Fruit fly (Drosophila melanogaster) whole organism, embryonic: ENCODE data around the gene Adgf-C.

ENCODE experiments used
- Blimp-1 ChIP-seq: fragments of 200-800 bp; sonication (Bioruptor generic); optimal IDR thresholded peaks from 3 replicates; lab custom pipeline; 2018; ENCODE audit warnings: missing biosample characterization, missing genetic modification characterization, mild to moderate bottlenecking, moderate library complexity, missing genetic modification reagents
- BtbVII ChIP-seq: fragments of 200-800 bp; sonication (Bioruptor generic); optimal IDR thresholded peaks from 3 replicates; lab custom pipeline; 2017; ENCODE audit warnings: missing biosample characterization, mild to moderate bottlenecking, missing genetic modification characterization
- CG11695 ChIP-seq: fragments of 200-800 bp; sonication (Bioruptor generic); IDR thresholded peaks from 3 replicates; pipeline ENCODE4 v1.3.6; 2022; ENCODE audit warnings: missing biosample characterization, missing genetic modification characterization
- CG11696 ChIP-seq: fragments of 200-800 bp; sonication (Bioruptor generic); IDR thresholded peaks from 2 replicates; pipeline ENCODE4 v1.3.6; 2022; ENCODE audit warnings: missing biosample characterization, missing genetic modification characterization
- CG12744 ChIP-seq: fragments of 200-800 bp; sonication (Bioruptor generic); optimal IDR thresholded peaks from 2 replicates; lab custom pipeline; 2016; ENCODE audit warnings: missing biosample characterization, missing genetic modification characterization
- CG13123 ChIP-seq: fragments of 200-800 bp; sonication (Bioruptor generic); optimal IDR thresholded peaks from 2 replicates; lab custom pipeline; 2016; ENCODE audit warnings: missing biosample characterization, missing genetic modification characterization
- CG14441 ChIP-seq: fragments of 200-800 bp; sonication (Bioruptor generic); IDR thresholded peaks from 2 replicates; pipeline ENCODE4 v1.3.6; 2022; ENCODE audit warnings: missing biosample characterization, missing genetic modification characterization
- CG14710 ChIP-seq: fragments of 200-800 bp; sonication (Bioruptor generic); optimal IDR thresholded peaks from 3 replicates; lab custom pipeline; 2019; ENCODE audit warnings: missing biosample characterization, mild to moderate bottlenecking, missing genetic modification characterization, moderate library complexity
- CG15269 ChIP-seq: fragments of 200-800 bp; sonication (Bioruptor generic); optimal IDR thresholded peaks from 2 replicates; lab custom pipeline; 2018; ENCODE audit warnings: missing biosample characterization, mild to moderate bottlenecking, missing genetic modification characterization, moderate library complexity
- CG1529 ChIP-seq: fragments of 200-800 bp; sonication (Bioruptor generic); optimal IDR thresholded peaks from 3 replicates; lab custom pipeline; 2018; ENCODE audit warnings: missing biosample characterization, missing genetic modification characterization
- CG15514 ChIP-seq: fragments of 200-800 bp; sonication (Bioruptor generic); optimal IDR thresholded peaks from 3 replicates; lab custom pipeline; 2017; ENCODE audit warnings: missing biosample characterization, missing genetic modification characterization, mild to moderate bottlenecking, moderate library complexity, missing genetic modification reagents
- CG2202 ChIP-seq: fragments of 200-800 bp; sonication (Bioruptor generic); optimal IDR thresholded peaks from 2 replicates; lab custom pipeline; 2018; ENCODE audit warnings: missing biosample characterization, mild to moderate bottlenecking, missing genetic modification characterization
- CG2889 ChIP-seq: fragments of 200-800 bp; sonication (Bioruptor generic); IDR thresholded peaks from 3 replicates; pipeline ENCODE4 v1.3.6; 2022; ENCODE audit warnings: missing biosample characterization, missing genetic modification characterization
- CG33557 ChIP-seq: fragments of 200-800 bp; sonication (Bioruptor generic); optimal IDR thresholded peaks from 2 replicates; lab custom pipeline; 2019; ENCODE audit warnings: missing biosample characterization, mild to moderate bottlenecking, missing genetic modification characterization, moderate library complexity
- CG34224 ChIP-seq: fragments of 200-800 bp; sonication (Bioruptor generic); IDR thresholded peaks from 3 replicates; pipeline ENCODE4 v1.3.6; 2022; ENCODE audit warnings: missing biosample characterization, missing genetic modification characterization; ENCODE audit not compliant: partially characterized antibody
- CG4424 ChIP-seq: fragments of 200-800 bp; sonication (Bioruptor generic); optimal IDR thresholded peaks from 3 replicates; lab custom pipeline; 2016; ENCODE audit warnings: missing biosample characterization, missing genetic modification characterization
- CG4707 ChIP-seq: fragments of 200-800 bp; sonication (Bioruptor generic); optimal IDR thresholded peaks from 2 replicates; lab custom pipeline; 2018; ENCODE audit warnings: missing biosample characterization, mild to moderate bottlenecking, missing genetic modification characterization, moderate library complexity
- CG4730 ChIP-seq: fragments of 200-800 bp; sonication (Bioruptor generic); IDR thresholded peaks from 2 replicates; pipeline ENCODE4 v1.3.6; 2022; ENCODE audit warnings: missing biosample characterization, missing genetic modification characterization
- CG6765 ChIP-seq: fragments of 200-800 bp; sonication (Bioruptor generic); optimal IDR thresholded peaks from 3 replicates; lab custom pipeline; 2017; ENCODE audit warnings: missing biosample characterization, mild to moderate bottlenecking, missing genetic modification characterization
- CG7271 ChIP-seq: fragments of 200-800 bp; sonication (Bioruptor generic); optimal IDR thresholded peaks from 2 replicates; lab custom pipeline; 2018; ENCODE audit warnings: missing biosample characterization, mild to moderate bottlenecking, missing genetic modification characterization, moderate library complexity
- CG7745 ChIP-seq: fragments of 200-800 bp; sonication (Bioruptor generic); optimal IDR thresholded peaks from 2 replicates; lab custom pipeline; 2018; ENCODE audit warnings: missing biosample characterization, mild to moderate bottlenecking, missing genetic modification characterization, moderate library complexity
- CG8765 ChIP-seq: fragments of 200-800 bp; sonication (Bioruptor generic); IDR thresholded peaks from 2 replicates; pipeline ENCODE4 v1.3.6; 2022; ENCODE audit warnings: missing biosample characterization, missing genetic modification characterization
- CG8944 ChIP-seq: fragments of 200-800 bp; sonication (Bioruptor generic); optimal IDR thresholded peaks from 3 replicates; lab custom pipeline; 2016; ENCODE audit warnings: missing biosample characterization, missing genetic modification characterization
- CrebB ChIP-seq: fragments of 200-800 bp; sonication (Bioruptor generic); optimal IDR thresholded peaks from 3 replicates; lab custom pipeline; 2018; ENCODE audit warnings: missing biosample characterization, mild to moderate bottlenecking, missing genetic modification characterization
- Dp ChIP-seq: fragments of 200-800 bp; sonication (Bioruptor generic); optimal IDR thresholded peaks from 2 replicates; lab custom pipeline; 2018; ENCODE audit warnings: missing biosample characterization, mild to moderate bottlenecking, missing genetic modification characterization, moderate library complexity
- Ets65A ChIP-seq: fragments of 200-800 bp; sonication (Bioruptor generic); peaks from one replicate; lab custom pipeline; 2016; ENCODE audit warnings: missing biosample characterization, missing genetic modification characterization
- H2.0 ChIP-seq: fragments of 200-800 bp; sonication (Bioruptor generic); IDR thresholded peaks from 2 replicates; pipeline ENCODE4 v1.3.6; 2022; ENCODE audit warnings: missing biosample characterization, missing genetic modification characterization
- Hr39 ChIP-seq: fragments of >200 bp; optimal IDR thresholded peaks from 2 replicates; lab custom pipeline; 2017
- Optix ChIP-seq: fragments of 200-800 bp; sonication (Bioruptor generic); IDR thresholded peaks from 3 replicates; pipeline ENCODE4 v1.3.6; 2022; ENCODE audit warnings: missing biosample characterization, missing genetic modification characterization
- Sin3A ChIP-seq: fragments of >200 bp; optimal IDR thresholded peaks from 2 replicates; lab custom pipeline; 2018
- caup ChIP-seq: fragments of 200-800 bp; sonication (Bioruptor generic); optimal IDR thresholded peaks from 3 replicates; lab custom pipeline; 2017; ENCODE audit warnings: missing biosample characterization, mild to moderate bottlenecking, missing genetic modification characterization, moderate library complexity; ENCODE audit not compliant: severe bottlenecking
- cg ChIP-seq: fragments of 200-800 bp; sonication (Bioruptor generic); optimal IDR thresholded peaks from 3 replicates; lab custom pipeline; 2019; ENCODE audit warnings: missing biosample characterization, mild to moderate bottlenecking, missing genetic modification characterization, moderate library complexity
- crc ChIP-seq: fragments of 200-800 bp; sonication (Bioruptor generic); optimal IDR thresholded peaks from 2 replicates; lab custom pipeline; 2016; ENCODE audit warnings: missing biosample characterization, missing genetic modification characterization
- crp ChIP-seq, 2 experiments: fragments of 200-800 bp; sonication (Bioruptor generic); optimal IDR thresholded peaks; 2 replicates in 1 of 2; 3 replicates in 1 of 2; lab custom pipeline; 2017; ENCODE audit warnings: missing biosample characterization in 2 of 2, missing genetic modification characterization in 2 of 2, mild to moderate bottlenecking in 1 of 2, moderate library complexity in 1 of 2
- dm ChIP-seq: fragments of 200-800 bp; sonication (Bioruptor generic); optimal IDR thresholded peaks from 3 replicates; lab custom pipeline; 2016; ENCODE audit warnings: missing biosample characterization, missing genetic modification characterization
- gcm ChIP-seq: fragments of 200-800 bp; sonication (Bioruptor generic); optimal IDR thresholded peaks from 2 replicates; lab custom pipeline; 2019; ENCODE audit warnings: missing biosample characterization, mild to moderate bottlenecking, missing genetic modification characterization, moderate library complexity
- gfzf ChIP-seq: fragments of 200-800 bp; sonication (Bioruptor generic); optimal IDR thresholded peaks from 2 replicates; lab custom pipeline; 2016; ENCODE audit warnings: missing biosample characterization, mild to moderate bottlenecking, missing genetic modification characterization, moderate library complexity
- jumu ChIP-seq: fragments of 200-800 bp; sonication (Bioruptor generic); optimal IDR thresholded peaks from 3 replicates; lab custom pipeline; 2016; ENCODE audit warnings: missing biosample characterization, missing genetic modification characterization
- mam ChIP-seq: fragments of 200-800 bp; sonication (Bioruptor generic); optimal IDR thresholded peaks from 3 replicates; lab custom pipeline; 2016; ENCODE audit warnings: missing biosample characterization, missing genetic modification characterization
- odd ChIP-seq: fragments of 200-800 bp; sonication (Bioruptor generic); optimal IDR thresholded peaks from 2 replicates; lab custom pipeline; 2017; ENCODE audit warnings: missing biosample characterization, mild to moderate bottlenecking, missing genetic modification characterization
- pho ChIP-seq: fragments of 200-800 bp; sonication (Bioruptor generic); optimal IDR thresholded peaks from 2 replicates; lab custom pipeline; 2016; ENCODE audit warnings: missing biosample characterization, missing genetic modification characterization
- prd ChIP-seq, 3 experiments: fragments of >200 bp in 2 of 3; fragments of 200-800 bp in 1 of 3; sonication (Bioruptor generic) in 1 of 3; optimal IDR thresholded peaks in 2 of 3; IDR thresholded peaks in 1 of 3; 2 replicates in 2 of 3; 3 replicates in 1 of 3; pipeline versions ENCODE4 v1.3.6 to Lab custom; 2017 to 2022; ENCODE audit warnings: missing biosample characterization in 1 of 3, missing genetic modification characterization in 1 of 3
- row ChIP-seq: fragments of 200-800 bp; sonication (Bioruptor generic); IDR thresholded peaks from 3 replicates; pipeline ENCODE4 v1.3.6; 2022; ENCODE audit warnings: missing biosample characterization, missing genetic modification characterization
- sim ChIP-seq: fragments of 200-800 bp; sonication (Bioruptor generic); IDR thresholded peaks from 2 replicates; pipeline ENCODE4 v1.3.6; 2022; ENCODE audit warnings: missing biosample characterization, missing genetic modification characterization
- sna ChIP-seq: fragments of 200-800 bp; sonication (Bioruptor generic); IDR thresholded peaks from 2 replicates; pipeline ENCODE4 v1.3.6; 2022; ENCODE audit warnings: missing biosample characterization, missing genetic modification characterization; ENCODE audit not compliant: partially characterized antibody
- sr ChIP-seq: fragments of 200-800 bp; sonication (Bioruptor generic); IDR thresholded peaks from 3 replicates; pipeline ENCODE4 v1.3.6; 2022; ENCODE audit warnings: missing biosample characterization, missing genetic modification characterization
- toy ChIP-seq: fragments of 200-800 bp; sonication (Bioruptor generic); IDR thresholded peaks from 2 replicates; pipeline ENCODE4 v1.3.6; 2022; ENCODE audit warnings: missing biosample characterization, missing genetic modification characterization
- unpg ChIP-seq: fragments of 200-800 bp; sonication (Bioruptor generic); optimal IDR thresholded peaks from 3 replicates; lab custom pipeline; 2018; ENCODE audit warnings: missing biosample characterization, mild to moderate bottlenecking, missing genetic modification characterization, moderate library complexity

Adgf-C gene

DNA sequence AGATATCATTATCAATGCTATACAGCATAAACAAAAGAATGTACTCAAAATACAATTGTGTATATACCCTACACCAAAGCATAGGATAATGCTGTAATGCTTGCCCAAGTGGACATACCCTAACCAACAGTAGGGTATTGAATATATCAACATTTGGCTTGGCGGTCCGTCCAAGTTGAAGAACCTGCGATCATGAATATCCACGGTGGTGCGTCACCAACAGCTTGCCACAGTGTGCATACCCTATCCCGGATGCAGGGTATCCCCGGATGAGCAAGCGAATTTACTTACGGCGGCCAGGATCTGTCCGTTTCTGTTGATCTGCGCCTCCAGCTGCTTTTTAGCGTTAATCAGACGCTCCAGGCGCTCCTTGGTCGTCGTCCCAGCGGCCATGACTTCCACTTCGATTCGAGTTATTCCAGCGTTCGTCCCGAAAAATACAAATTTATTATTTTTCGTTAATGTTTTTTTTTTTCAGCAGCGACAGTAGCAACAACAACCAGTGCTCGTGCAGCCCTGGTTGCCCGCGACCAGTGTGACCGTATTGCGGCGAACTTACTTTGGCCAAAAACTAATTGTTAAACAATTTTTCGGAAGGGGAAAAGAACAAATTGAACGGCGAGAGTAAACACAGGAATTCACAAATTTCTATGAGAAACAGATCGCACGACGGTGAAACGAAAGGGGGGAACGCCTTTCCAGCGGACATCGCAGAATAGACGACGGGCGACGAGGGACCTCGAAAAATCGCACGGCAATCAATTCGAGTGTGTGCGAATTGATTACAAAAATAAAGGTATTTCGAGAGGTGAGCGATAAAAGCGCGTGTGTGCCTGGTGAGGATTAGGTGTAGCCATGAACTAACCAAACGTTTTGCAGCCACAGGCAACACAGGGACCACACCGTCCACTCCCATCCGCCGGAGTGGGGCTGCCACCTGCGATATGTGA, 30.1 kb upstream of the Adgf-C start, which contains the start of the genes Lkb1 and CG9588 (continued):
- TF ChIP-seq CG7271, result no peak
- no peak for TF ChIP-seq gcm (GFP tag; lab: Kevin White, UChicago)
- no peak for TF ChIP-seq CG1529 (GFP tag; lab: Kevin White, UChicago)
- no peak for TF ChIP-seq CG4424
- peak; percentile 10 for TF ChIP-seq CG33557
- no peak for TF ChIP-seq Blimp-1 (GFP tag; lab: Kevin White, UChicago)
- TF ChIP-seq CG7745 (tag; lab: Kevin White, UChicago), result no peak
- no peak for TF ChIP-seq CG4707 (GFP tag; lab: Kevin White, UChicago)
- TF ChIP-seq toy (GFP tag; lab: Robert Waterston, UW), result peak; percentile 52; the same call in 1 of the 2 replicates
- TF ChIP-seq CG14710 (tag; lab: Kevin White, UChicago), result peak; percentile 27
- peak; percentile 94 for TF ChIP-seq Ets65A
- no peak for TF ChIP-seq CrebB
- TF ChIP-seq CG2889 (GFP tag; lab: Robert Waterston, UW), result peak; percentile 77
- peak; percentile 18; the same call in 1 of the 2 replicates for TF ChIP-seq sim (GFP tag; lab: Robert Waterston, UW)
- peak; percentile 53 for TF ChIP-seq pho
- peak; percentile 59 for TF ChIP-seq CG15514 (GFP tag; lab: Kevin White, UChicago)
- TF ChIP-seq CG8765 (GFP tag; lab: Robert Waterston, UW), result peak; percentile 66
- TF ChIP-seq Optix (GFP tag; lab: Robert Waterston, UW), result peak; percentile 77
- TF ChIP-seq CG15269 (tag; lab: Kevin White, UChicago), result no peak
- TF ChIP-seq caup (GFP tag; lab: Kevin White, UChicago), result peak; percentile 42
- TF ChIP-seq sna (GFP tag; lab: Robert Waterston, UW), result no peak
- TF ChIP-seq H2.0 (GFP tag; lab: Robert Waterston, UW), result peak; percentile 80
- no peak for TF ChIP-seq Hr39
- peak; percentile 68; the same call in 2 of the 3 replicates for TF ChIP-seq sr (GFP tag; lab: Robert Waterston, UW)
- TF ChIP-seq prd (optimal IDR thresholded peaks at IDR 0.05; lab: Kevin White, UChicago), result no peak
- TF ChIP-seq prd (GFP tag; IDR thresholded peaks at IDR 0.05; lab: Robert Waterston, UW), result peak; percentile 89
- TF ChIP-seq CG13123 (GFP tag; lab: Kevin White, UChicago), result no peak
- TF ChIP-seq cg (GFP tag; lab: Kevin White, UChicago), result no peak
- TF ChIP-seq CG11696 (GFP tag; lab: Robert Waterston, UW), result 0 out of 2 replicates have a peak, but pooled peaks have one; percentile 43
- TF ChIP-seq CG8944, result peak; percentile 4
- TF ChIP-seq CG11695, result peak; percentile 72; the same call in 2 of the 3 replicates
- peak; percentile 13 for TF ChIP-seq dm (GFP tag; lab: Kevin White, UChicago)
- TF ChIP-seq mam (GFP tag; lab: Kevin White, UChicago), result peak; percentile 35
- TF ChIP-seq unpg, result peak; percentile 23
- TF ChIP-seq CG6765, result no peak
- TF ChIP-seq jumu (GFP tag; lab: Kevin White, UChicago), result peak; percentile 52
- TF ChIP-seq odd (GFP tag; lab: Kevin White, UChicago), result no peak
- no peak for TF ChIP-seq CG2202 (tag; lab: Kevin White, UChicago)
- TF ChIP-seq gfzf (GFP tag; lab: Kevin White, UChicago), result peak; percentile 86
- TF ChIP-seq CG4730 (GFP tag; lab: Robert Waterston, UW), result peak; percentile 60
- TF ChIP-seq row (GFP tag; lab: Robert Waterston, UW), result peak; percentile 81
- no peak for TF ChIP-seq BtbVII
- TF ChIP-seq crc (GFP tag; lab: Kevin White, UChicago), result no peak
- TF ChIP-seq Sin3A (lab: Kevin White, UChicago), result peak; percentile 33
- peak; percentile 17 for TF ChIP-seq Dp (GFP tag; lab: Kevin White, UChicago)
- no peak for TF ChIP-seq crp (GFP tag; optimal IDR thresholded peaks at IDR 0.05; lab: Kevin White, UChicago)
- no peak for TF ChIP-seq CG12744 (GFP tag; lab: Kevin White, UChicago)
- TF ChIP-seq CG34224, result no peak
- peak; percentile 83 for TF ChIP-seq CG14441 (GFP tag; lab: Robert Waterston, UW)
